Worm (Caenorhabditis elegans) whole organism, L4 larva: ENCODE data around the gene Y49E10.10.

Experiments
- Y105C5A.15 ChIP-seq: fragments of 200-800 bp; sonication (Bioruptor generic); IDR thresholded peaks from 2 replicates; pipeline ENCODE4 v1.3.6; 2022; ENCODE audit warnings: missing genetic modification characterization, missing compliant biosample characterization
- fos-1 ChIP-seq: fragments of 150-350 bp; optimal IDR thresholded peaks from 2 replicates; lab custom pipeline; 2014; ENCODE audit warnings: missing biosample characterization, missing genetic modification characterization
- lin-13 ChIP-seq: fragments of 150-350 bp; optimal IDR thresholded peaks from 2 replicates; lab custom pipeline; 2014; ENCODE audit warnings: missing biosample characterization, missing genetic modification reagents, missing genetic modification characterization
- lin-39 ChIP-seq: fragments of 150-350 bp; optimal IDR thresholded peaks from 2 replicates; lab custom pipeline; 2014; ENCODE audit warnings: missing biosample characterization, missing genetic modification reagents, missing genetic modification characterization
- nhr-10 ChIP-seq: fragments of 150-350 bp; optimal IDR thresholded peaks from 2 replicates; lab custom pipeline; 2014; ENCODE audit warnings: missing biosample characterization, missing genetic modification characterization
- nhr-48 ChIP-seq: sonication (generic microtip); optimal IDR thresholded peaks from 2 replicates; lab custom pipeline; 2016; ENCODE audit warnings: mild to moderate bottlenecking, missing genetic modification characterization, missing compliant biosample characterization
- nhr-6 ChIP-seq: fragments of 150-350 bp; optimal IDR thresholded peaks from 2 replicates; lab custom pipeline; 2014; ENCODE audit warnings: missing biosample characterization, missing genetic modification characterization
- ztf-11 ChIP-seq: fragments of 150-350 bp; optimal IDR thresholded peaks from 2 replicates; lab custom pipeline; 2014; ENCODE audit warnings: missing biosample characterization, missing genetic modification characterization

ce11 chrIII:12369476-12369875, 25.8 kb upstream of the Y49E10.10 start:
- no peak for TF ChIP-seq fos-1 (tag; lab: Kevin White, UChicago)
- TF ChIP-seq lin-39 (tag; lab: Kevin White, UChicago), result no peak
- TF ChIP-seq Y105C5A.15, result no peak
- TF ChIP-seq nhr-48 (tag; lab: Kevin White, UChicago), result no peak
- TF ChIP-seq nhr-10 (tag; lab: Kevin White, UChicago), result no peak
- TF ChIP-seq nhr-6 (tag; lab: Kevin White, UChicago), result no peak
- TF ChIP-seq ztf-11 (tag; lab: Kevin White, UChicago), result no peak
- no peak for TF ChIP-seq lin-13 (GFP tag; lab: Kevin White, UChicago)
